Worm (Caenorhabditis elegans) whole organism, mixed stage, embryonic: ENCODE data around the gene acr-16.
"Not testable (repeated sequence)": the region's sequence is repeated elsewhere in the genome, so short reads cannot be mapped to it uniquely, and the experiment has no call there.

Experiments
- M03D4.4 ChIP-seq: sonication (generic microtip); optimal IDR thresholded peaks from 2 replicates; lab custom pipeline; 2017; ENCODE audit warnings: mild to moderate bottlenecking, missing genetic modification characterization, missing compliant biosample characterization
- bed-3 ChIP-seq: fragments of 200-800 bp; sonication (Bioruptor generic); optimal IDR thresholded peaks from 3 replicates; lab custom pipeline; 2018; ENCODE audit warnings: mild to moderate bottlenecking, missing genetic modification characterization, moderate library complexity, missing compliant biosample characterization
- blmp-1 ChIP-seq: fragments of 150-350 bp; optimal IDR thresholded peaks from 2 replicates; lab custom pipeline; 2014; ENCODE audit warnings: missing biosample characterization, missing genetic modification characterization
- ceh-39 ChIP-seq: fragments of 150-350 bp; optimal IDR thresholded peaks from 2 replicates; lab custom pipeline; 2014; ENCODE audit warnings: missing biosample characterization, missing genetic modification characterization
- cnd-1 ChIP-seq: fragments of 200-800 bp; sonication (Bioruptor generic); optimal IDR thresholded peaks from 2 replicates; lab custom pipeline; 2018; ENCODE audit warnings: mild to moderate bottlenecking, missing genetic modification characterization, missing compliant biosample characterization
- drap-1 ChIP-seq: fragments of 200-800 bp; sonication (Bioruptor generic); optimal IDR thresholded peaks from 3 replicates; lab custom pipeline; 2018; ENCODE audit warnings: mild to moderate bottlenecking, missing genetic modification characterization, missing compliant biosample characterization
- elt-1 ChIP-seq: sonication (generic microtip); optimal IDR thresholded peaks from 2 replicates; lab custom pipeline; 2017; ENCODE audit warnings: missing genetic modification characterization, mild to moderate bottlenecking, missing compliant biosample characterization, antibody characterized with exemption, moderate library complexity, borderline replicate concordance; ENCODE audit not compliant: insufficient read depth
- elt-3 ChIP-seq: fragments of 150-350 bp; optimal IDR thresholded peaks from 2 replicates; lab custom pipeline; 2014; ENCODE audit warnings: missing biosample characterization, missing genetic modification characterization
- hlh-1 ChIP-seq: fragments of 150-350 bp; optimal IDR thresholded peaks from 2 replicates; lab custom pipeline; 2014; ENCODE audit warnings: missing biosample characterization, missing genetic modification reagents, missing genetic modification characterization
- lin-13 ChIP-seq: fragments of 150-350 bp; optimal IDR thresholded peaks from 2 replicates; lab custom pipeline; 2014; ENCODE audit warnings: missing biosample characterization, missing genetic modification characterization
- lin-32 ChIP-seq: fragments of 200-800 bp; sonication (Bioruptor generic); optimal IDR thresholded peaks from 2 replicates; lab custom pipeline; 2018; ENCODE audit warnings: mild to moderate bottlenecking, missing genetic modification characterization, missing compliant biosample characterization
- lsy-2 ChIP-seq: fragments of 150-350 bp; optimal IDR thresholded peaks from 2 replicates; lab custom pipeline; 2014; ENCODE audit warnings: missing biosample characterization, missing genetic modification characterization
- mab-5 ChIP-seq: fragments of 150-350 bp; optimal IDR thresholded peaks from 2 replicates; lab custom pipeline; 2014; ENCODE audit warnings: missing biosample characterization, missing genetic modification characterization
- mep-1 ChIP-seq: fragments of 150-350 bp; optimal IDR thresholded peaks from 2 replicates; lab custom pipeline; 2017; ENCODE audit warnings: missing biosample characterization, missing genetic modification reagents, missing genetic modification characterization, inconsistent platforms
- mls-2 ChIP-seq: sonication (generic microtip); optimal IDR thresholded peaks from 2 replicates; lab custom pipeline; 2016; ENCODE audit warnings: mild to moderate bottlenecking, missing genetic modification characterization, moderate library complexity, missing compliant biosample characterization
- nhr-12 ChIP-seq: fragments of 150-350 bp; optimal IDR thresholded peaks from 2 replicates; lab custom pipeline; 2014; ENCODE audit warnings: missing biosample characterization, missing genetic modification characterization
- nhr-2 ChIP-seq: fragments of 150-350 bp; optimal IDR thresholded peaks from 2 replicates; lab custom pipeline; 2014; ENCODE audit warnings: missing biosample characterization, missing genetic modification characterization
- nhr-237 ChIP-seq: fragments of 150-350 bp; optimal IDR thresholded peaks from 2 replicates; lab custom pipeline; 2014; ENCODE audit warnings: missing biosample characterization, missing genetic modification characterization
- nhr-28 ChIP-seq: fragments of 150-350 bp; optimal IDR thresholded peaks from 2 replicates; lab custom pipeline; 2014; ENCODE audit warnings: missing biosample characterization, missing genetic modification characterization
- nhr-76 ChIP-seq: sonication (generic microtip); optimal IDR thresholded peaks from 2 replicates; lab custom pipeline; 2017; ENCODE audit warnings: missing biosample characterization, missing genetic modification characterization
- pha-4 ChIP-seq: fragments of 150-350 bp; optimal IDR thresholded peaks from 2 replicates; lab custom pipeline; 2018; ENCODE audit warnings: missing biosample characterization, missing genetic modification reagents, missing genetic modification characterization
- sem-2 ChIP-seq: fragments of 200-800 bp; sonication (Bioruptor generic); optimal IDR thresholded peaks from 2 replicates; lab custom pipeline; 2018; ENCODE audit warnings: mild to moderate bottlenecking, missing genetic modification characterization, missing compliant biosample characterization
- snpc-4 ChIP-seq: fragments of 150-350 bp; optimal IDR thresholded peaks from 2 replicates; lab custom pipeline; 2014; ENCODE audit warnings: missing biosample characterization, missing genetic modification characterization
- sptf-1 ChIP-seq: sonication (generic microtip); optimal IDR thresholded peaks from 2 replicates; lab custom pipeline; 2017; ENCODE audit warnings: mild to moderate bottlenecking, missing genetic modification characterization, moderate library complexity, missing compliant biosample characterization
- unc-120 ChIP-seq: sonication (generic microtip); optimal IDR thresholded peaks from 2 replicates; lab custom pipeline; 2017; ENCODE audit warnings: missing genetic modification characterization, missing compliant biosample characterization; ENCODE audit not compliant: poor library complexity, severe bottlenecking
- unc-39 ChIP-seq: fragments of 150-350 bp; optimal IDR thresholded peaks from 2 replicates; lab custom pipeline; 2014; ENCODE audit warnings: missing biosample characterization, missing genetic modification characterization
- unc-62 ChIP-seq: fragments of 150-350 bp; optimal IDR thresholded peaks from 2 replicates; lab custom pipeline; 2014; ENCODE audit warnings: missing biosample characterization, missing genetic modification reagents, missing genetic modification characterization
- zip-8 ChIP-seq: fragments of 150-350 bp; optimal IDR thresholded peaks from 2 replicates; lab custom pipeline; 2014; ENCODE audit warnings: missing biosample characterization, missing genetic modification characterization
- ztf-11 ChIP-seq: fragments of 150-350 bp; optimal IDR thresholded peaks from 2 replicates; lab custom pipeline; 2014; ENCODE audit warnings: missing biosample characterization, missing genetic modification characterization

The acr-16 gene

DNA sequence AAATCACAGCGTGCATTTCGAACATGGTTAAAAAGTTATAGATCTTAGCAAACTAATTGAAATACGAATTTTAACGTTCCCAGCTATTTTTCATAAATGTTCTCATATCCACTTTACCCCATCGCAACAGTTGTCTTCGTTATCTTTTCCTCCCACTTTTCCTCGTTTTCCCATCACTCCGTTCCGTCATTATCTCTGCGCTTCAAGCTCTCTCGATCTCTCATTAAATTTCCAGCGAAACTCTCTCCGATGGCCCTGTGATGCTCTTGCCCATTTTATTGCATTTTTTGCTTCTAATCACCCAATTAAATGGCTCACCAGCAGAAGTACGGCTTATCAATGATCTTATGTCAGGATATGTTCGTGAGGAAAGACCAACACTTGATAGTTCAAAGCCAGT lies 8.6 kb upstream of the acr-16 start, which contains the start of gene acr-15:
Gene acr-15, plus strand, starts transcription at position 236 of the 400 bp plus-strand sequence.
- TF ChIP-seq zip-8 (tag; lab: Kevin White, UChicago) = no peak
- no peak for TF ChIP-seq unc-120 (tag; lab: Kevin White, UChicago)
- TF ChIP-seq hlh-1 (tag; lab: Kevin White, UChicago) = peak; percentile 56
- TF ChIP-seq mab-5 (tag; lab: Kevin White, UChicago) = no peak
- TF ChIP-seq sem-2 (GFP tag; lab: Kevin White, UChicago) = no peak
- no peak for TF ChIP-seq elt-1 (tag; lab: Kevin White, UChicago)

DNA sequence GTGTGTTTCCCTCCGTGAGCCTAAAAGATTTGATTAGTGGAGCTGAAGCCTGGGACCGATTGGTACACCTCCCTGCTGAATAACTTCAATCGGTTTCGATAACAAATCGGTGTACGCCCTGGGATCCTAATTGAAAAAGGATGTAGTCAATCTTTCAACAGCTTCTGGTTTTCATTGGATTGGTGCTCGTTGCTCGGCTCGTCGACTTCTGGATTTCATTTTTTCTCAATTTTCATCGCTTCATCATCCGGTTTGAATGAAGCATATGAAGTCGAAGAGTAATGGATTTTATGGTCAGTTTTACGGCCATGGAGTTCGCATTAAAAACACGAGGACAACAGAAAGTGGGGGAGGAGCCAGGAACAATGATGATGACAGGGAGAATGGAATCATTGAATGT lies 5.1 kb upstream of the acr-16 start:
- TF ChIP-seq mls-2 = no peak
- TF ChIP-seq lsy-2 (tag; lab: Kevin White, UChicago) = no peak
- TF ChIP-seq ztf-11 (tag; lab: Kevin White, UChicago) = no peak
- TF ChIP-seq blmp-1 (tag; lab: Kevin White, UChicago) = no peak
- TF ChIP-seq ceh-39 (tag; lab: Kevin White, UChicago) = no peak
- no peak for TF ChIP-seq zip-8 (tag; lab: Kevin White, UChicago)
- TF ChIP-seq nhr-76 = no peak
- no peak for TF ChIP-seq pha-4 (tag; lab: Kevin White, UChicago)
- TF ChIP-seq nhr-12 (tag; lab: Kevin White, UChicago) = no peak

DNA sequence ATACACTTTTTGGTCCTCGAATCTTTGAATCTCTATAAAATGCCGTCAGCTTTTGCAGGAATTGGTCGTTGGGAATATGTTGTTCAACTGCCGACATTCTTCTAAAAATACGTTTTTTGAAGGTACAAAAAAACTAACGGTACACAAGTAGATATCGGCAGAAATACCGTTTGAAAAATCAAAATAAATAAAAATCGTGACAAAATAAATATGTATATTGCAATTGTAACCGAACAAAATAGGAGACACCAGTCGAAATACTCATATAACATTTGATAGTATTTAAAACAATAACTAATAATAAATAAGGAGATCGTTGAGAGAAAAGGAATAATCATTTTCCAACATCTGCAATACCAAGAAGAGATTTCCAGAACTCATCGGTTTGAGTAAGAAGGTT lies 4.1 kb downstream of the acr-16 start, which contains the start of gene F25G6.8:
Gene F25G6.8, minus strand, starts transcription at position 101 of the 400 bp plus-strand sequence.
- no peak for TF ChIP-seq lsy-2 (tag; lab: Kevin White, UChicago)

DNA sequence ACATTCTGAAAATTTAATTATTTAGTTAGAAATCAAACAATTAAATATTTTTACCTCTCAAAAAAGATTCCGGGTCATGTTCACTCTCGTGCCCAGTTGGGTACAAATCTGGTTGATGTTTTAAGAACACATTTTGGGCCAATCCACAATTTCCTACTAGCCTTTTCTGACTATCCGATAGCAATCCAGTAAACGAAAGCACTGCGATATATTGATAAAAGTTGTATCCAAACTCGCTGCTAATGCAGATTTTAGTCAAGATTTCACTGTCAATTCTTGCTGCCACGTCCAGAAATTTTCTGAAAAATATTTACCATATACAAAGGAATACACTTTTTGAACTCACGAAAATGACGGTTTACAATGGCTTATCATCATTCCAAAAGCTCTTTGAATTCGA lies 8.2 kb downstream of the acr-16 start:
- TF ChIP-seq ztf-11 (tag; lab: Kevin White, UChicago) (no peak), unc-62 (no peak), sem-2 (GFP tag; lab: Kevin White, UChicago) (no peak), zip-8 (tag; lab: Kevin White, UChicago) (no peak), blmp-1 (tag; lab: Kevin White, UChicago) (no peak), M03D4.4 (tag; lab: Kevin White, UChicago) (no peak), mep-1 (tag; lab: Kevin White, UChicago) (no peak), mab-5 (tag; lab: Kevin White, UChicago) (no peak)

DNA sequence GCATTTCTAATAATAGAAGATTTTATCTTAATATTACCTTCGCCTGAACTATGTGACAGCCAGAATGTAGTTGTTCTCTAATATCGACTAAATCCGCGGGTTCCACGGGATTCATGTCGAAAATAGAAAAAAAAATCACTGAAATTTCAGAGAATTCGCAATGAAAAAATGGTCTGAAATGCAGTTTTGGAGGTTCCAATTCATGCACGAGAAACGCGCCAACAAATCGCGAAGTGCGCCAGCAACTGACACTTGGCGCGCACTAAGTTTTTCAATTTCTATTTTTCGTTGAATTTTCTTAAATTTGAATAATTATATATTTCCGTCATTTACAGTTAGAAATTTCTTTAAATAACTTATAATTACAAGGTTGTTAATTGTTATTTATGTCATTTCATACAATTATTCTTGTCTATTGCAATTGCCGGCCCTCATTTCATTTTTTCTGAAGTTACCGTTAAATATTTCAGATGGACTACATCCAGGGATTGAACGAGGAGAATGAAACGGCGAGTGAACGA lies 8.9 kb downstream of the acr-16 start, which contains the start of the genes F25G6.9 and symk-1:
Gene F25G6.9, minus strand, starts transcription at position 160 of the 521 bp plus-strand sequence.
Gene symk-1, plus strand, starts transcription at position 471 of the 521 bp plus-strand sequence.
- TF ChIP-seq sptf-1 (tag; lab: Kevin White, UChicago) (no peak), lin-13 (tag; lab: Kevin White, UChicago) (peak; percentile 45), snpc-4 (no peak), lsy-2 (tag; lab: Kevin White, UChicago) (peak; percentile 35), mab-5 (tag; lab: Kevin White, UChicago) (no peak), nhr-28 (tag; lab: Kevin White, UChicago) (no peak), blmp-1 (tag; lab: Kevin White, UChicago) (no peak), cnd-1 (tag; lab: Kevin White, UChicago) (no peak), nhr-237 (tag; lab: Kevin White, UChicago) (no peak), sem-2 (GFP tag; lab: Kevin White, UChicago) (no peak), M03D4.4 (tag; lab: Kevin White, UChicago) (no peak), elt-3 (no peak)

DNA sequence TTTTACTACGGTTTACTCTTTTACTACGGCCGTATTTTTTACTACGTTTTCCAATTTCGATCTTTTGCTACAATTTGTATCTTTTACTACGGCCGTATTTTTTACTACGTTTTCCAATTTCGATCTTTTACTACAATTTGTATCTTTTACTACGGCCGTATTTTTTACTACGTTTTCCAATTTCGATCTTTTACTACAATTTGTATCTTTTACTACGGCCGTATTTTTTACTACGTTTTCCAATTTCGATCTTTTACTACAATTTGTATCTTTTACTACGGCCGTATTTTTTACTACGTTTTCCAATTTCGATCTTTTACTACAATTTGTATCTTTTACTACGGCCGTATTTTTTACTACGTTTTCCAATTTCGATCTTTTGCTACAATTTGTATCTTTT lies 13.7 kb downstream of the acr-16 start, which contains the start of gene F25G6.1:
Gene F25G6.1, plus strand, starts transcription at position 301 of the 400 bp plus-strand sequence.
- not testable (repeated sequence) for TF ChIP-seq nhr-2 (tag; lab: Kevin White, UChicago); unc-39 (tag; lab: Kevin White, UChicago); lin-32 (GFP tag; lab: Kevin White, UChicago)

DNA sequence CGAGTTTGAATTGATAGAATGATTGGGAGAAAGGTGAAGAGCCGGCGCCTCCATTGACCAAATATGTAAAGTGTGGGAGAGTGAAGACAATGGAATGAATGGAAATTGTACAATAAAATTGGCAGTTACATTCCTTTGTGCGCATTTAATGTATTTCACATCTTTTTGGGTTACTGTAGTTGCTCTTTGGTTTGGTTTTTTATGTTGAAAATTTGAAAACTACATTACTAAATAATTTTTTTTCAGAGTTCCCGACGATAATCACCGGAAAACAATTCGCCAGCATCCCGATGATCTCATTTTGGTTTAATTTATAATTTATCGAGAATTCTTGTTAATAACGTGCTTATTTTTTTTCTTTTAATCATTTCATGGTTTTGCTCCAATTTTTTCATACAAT lies 19.9 kb downstream of the acr-16 start, which contains the start of gene C10B5.1:
Gene C10B5.1, plus strand, starts transcription at position 301 of the 400 bp plus-strand sequence.
- no peak for TF ChIP-seq ceh-39 (tag; lab: Kevin White, UChicago)
- no peak for TF ChIP-seq nhr-28 (tag; lab: Kevin White, UChicago)
- TF ChIP-seq mls-2 = no peak
- no peak for TF ChIP-seq drap-1 (GFP tag; lab: Kevin White, UChicago)
- no peak for TF ChIP-seq mep-1 (tag; lab: Kevin White, UChicago)
- no peak for TF ChIP-seq lin-13 (tag; lab: Kevin White, UChicago)
- no peak for TF ChIP-seq hlh-1 (tag; lab: Kevin White, UChicago)
- no peak for TF ChIP-seq zip-8 (tag; lab: Kevin White, UChicago)
- TF ChIP-seq lin-32 (GFP tag; lab: Kevin White, UChicago) = no peak
- TF ChIP-seq unc-39 (tag; lab: Kevin White, UChicago) = no peak
- TF ChIP-seq M03D4.4 (tag; lab: Kevin White, UChicago) = no peak
- TF ChIP-seq snpc-4 = no peak
- TF ChIP-seq bed-3 (GFP tag; lab: Kevin White, UChicago) = no peak
- no peak for TF ChIP-seq nhr-2 (tag; lab: Kevin White, UChicago)
- no peak for TF ChIP-seq elt-1 (tag; lab: Kevin White, UChicago)
